Worm (Caenorhabditis elegans) whole organism, L4 larva: ENCODE measurements around the gene mom-2.

Experiments used
- cey-2 ChIP-seq: sonication (generic microtip); optimal IDR thresholded peaks from 3 replicates; lab custom pipeline; 2017; ENCODE audit warnings: missing genetic modification characterization, mild to moderate bottlenecking, missing compliant biosample characterization, antibody characterized with exemption, borderline replicate concordance; ENCODE audit not compliant: insufficient read depth
- dmd-9 ChIP-seq: fragments of 200-800 bp; sonication (Bioruptor generic); IDR thresholded peaks from 2 replicates; pipeline ENCODE4 v1.3.6; 2022; ENCODE audit warnings: missing genetic modification reagents, missing genetic modification characterization, missing compliant biosample characterization
- fkh-10 ChIP-seq: fragments of 150-350 bp; optimal IDR thresholded peaks from 2 replicates; lab custom pipeline; 2014; ENCODE audit warnings: missing biosample characterization, missing genetic modification reagents, missing genetic modification characterization
- hif-1 ChIP-seq, 2 experiments: sonication (generic microtip); optimal IDR thresholded peaks; 2 replicates each; lab custom pipeline; 2016 to 2017; ENCODE audit warnings: missing compliant biosample characterization in 2 of 2, missing genetic modification characterization in 2 of 2, missing genetic modification reagents in 2 of 2, missing genotype in 2 of 2, mild to moderate bottlenecking in 1 of 2
- lin-15B ChIP-seq: fragments of 150-350 bp; sonication (generic microtip); optimal IDR thresholded peaks from 3 replicates; lab custom pipeline; 2014; ENCODE audit warnings: missing biosample characterization, missing genetic modification characterization
- mdl-1 ChIP-seq, 2 experiments: fragments of 150-350 bp in 1 of 2; sonication (generic microtip) in 1 of 2; optimal IDR thresholded peaks; 2 replicates each; lab custom pipeline; 2014 to 2017; ENCODE audit warnings: missing biosample characterization in 2 of 2, missing genetic modification characterization in 2 of 2
- mep-1 ChIP-seq: fragments of 150-350 bp; sonication (generic microtip); optimal IDR thresholded peaks from 3 replicates; lab custom pipeline; 2014; ENCODE audit warnings: missing biosample characterization, missing genetic modification characterization
- nhr-77 ChIP-seq: fragments of 150-350 bp; optimal IDR thresholded peaks from 2 replicates; lab custom pipeline; 2014; ENCODE audit warnings: missing biosample characterization, missing genetic modification characterization
- saeg-2 ChIP-seq: fragments of 200-800 bp; sonication (Bioruptor generic); IDR thresholded peaks from 2 replicates; pipeline ENCODE4 v1.3.6; 2022; ENCODE audit warnings: missing genetic modification reagents, missing genetic modification characterization, missing compliant biosample characterization
- unc-130 ChIP-seq: sonication (generic microtip); optimal IDR thresholded peaks from 2 replicates; lab custom pipeline; 2016; ENCODE audit warnings: missing genetic modification reagents, missing genetic modification characterization, missing compliant biosample characterization

DNA sequence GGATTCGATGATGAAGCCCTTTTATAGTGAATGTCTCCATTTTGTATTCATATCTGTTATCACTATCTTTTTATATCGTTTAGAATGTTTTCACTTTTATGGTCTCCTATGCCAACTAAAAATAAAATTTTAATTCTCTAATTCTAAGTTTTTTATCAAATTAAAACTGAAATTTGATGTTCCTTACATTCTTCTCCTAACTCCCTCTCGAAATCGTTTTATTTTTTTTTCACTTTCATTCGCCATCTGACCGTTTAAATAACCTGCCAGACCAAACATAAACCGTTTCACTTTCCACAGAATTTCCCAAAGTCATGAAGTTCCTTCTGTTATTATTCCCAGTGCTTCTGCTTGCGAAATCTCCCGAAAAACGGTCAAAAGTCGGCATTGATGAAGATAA, 23.4 kb downstream of the mom-2 start, which contains the start of gene F52E1.5:
- TF ChIP-seq mep-1 (tag; lab: Kevin White, UChicago), result no peak
- no peak for TF ChIP-seq fkh-10
- no peak for TF ChIP-seq lin-15B (tag; lab: Kevin White, UChicago)
- no peak for TF ChIP-seq cey-2 (tag; lab: Kevin White, UChicago)
- TF ChIP-seq dmd-9 (GFP tag; lab: Robert Waterston, UW), result no peak
- no peak for TF ChIP-seq mdl-1 (tag; optimal IDR thresholded peaks at IDR 0.05; lab: Kevin White, UChicago)
- TF ChIP-seq unc-130 (GFP tag; lab: Kevin White, UChicago), result no peak
- TF ChIP-seq hif-1 (tag; optimal IDR thresholded peaks at IDR 0.05; lab: Kevin White, UChicago), result no peak
- TF ChIP-seq saeg-2 (GFP tag; lab: Robert Waterston, UW), result no peak
- TF ChIP-seq nhr-77 (tag; lab: Kevin White, UChicago), result no peak
